Worm (Caenorhabditis elegans) whole organism, L4 larva: ENCODE results near the gene Y38F2AR.12.

Source experiments
- D1046.2 ChIP-seq: fragments of 200-800 bp; sonication (Bioruptor generic); IDR thresholded peaks from 2 replicates; pipeline ENCODE4 v1.3.6; 2022; ENCODE audit warnings: missing genetic modification characterization, missing compliant biosample characterization
- F10B5.3 ChIP-seq: sonication (generic microtip); optimal IDR thresholded peaks from 2 replicates; lab custom pipeline; 2016; ENCODE audit warnings: mild to moderate bottlenecking, missing genetic modification characterization, missing compliant biosample characterization
- F49E8.2 ChIP-seq: sonication (generic microtip); optimal IDR thresholded peaks from 2 replicates; lab custom pipeline; 2016; ENCODE audit warnings: missing compliant biosample characterization, mild to moderate bottlenecking, missing genetic modification characterization, borderline replicate concordance
- T26A8.4 ChIP-seq: fragments of 200-800 bp; sonication (Bioruptor generic); IDR thresholded peaks from 2 replicates; pipeline ENCODE4 v1.3.6; 2022; ENCODE audit warnings: missing genetic modification characterization, missing compliant biosample characterization
- Y5F2A.4 ChIP-seq: fragments of 200-800 bp; sonication (Bioruptor generic); optimal IDR thresholded peaks from 2 replicates; lab custom pipeline; 2018; ENCODE audit warnings: mild to moderate bottlenecking, missing genetic modification characterization, missing compliant biosample characterization
- Y75B8A.6 ChIP-seq: fragments of 200-800 bp; sonication (Bioruptor generic); IDR thresholded peaks from 2 replicates; pipeline ENCODE4 v1.3.6; 2022; ENCODE audit warnings: missing genetic modification reagents, missing genetic modification characterization, missing compliant biosample characterization
- ZK546.5 ChIP-seq, 2 experiments: sonication (generic microtip); optimal IDR thresholded peaks; 2 replicates each; lab custom pipeline; 2017; ENCODE audit warnings: missing biosample characterization in 2 of 2, missing genetic modification characterization in 2 of 2
- arid-1 ChIP-seq: fragments of 200-800 bp; sonication (Bioruptor generic); conservative IDR thresholded peaks from 2 replicates; pipeline ENCODE4 v1.3.6; 2022; ENCODE audit warnings: missing genetic modification reagents, missing genetic modification characterization, missing compliant biosample characterization
- attf-4 ChIP-seq: sonication (generic microtip); optimal IDR thresholded peaks from 3 replicates; lab custom pipeline; 2017; ENCODE audit warnings: missing biosample characterization, missing genetic modification characterization
- ceh-20 ChIP-seq: fragments of 200-800 bp; sonication (Bioruptor generic); IDR thresholded peaks from 2 replicates; pipeline ENCODE4 v1.3.6; 2022; ENCODE audit warnings: missing genetic modification reagents, missing genetic modification characterization, missing compliant biosample characterization
- ceh-28 ChIP-seq: fragments of 150-350 bp; optimal IDR thresholded peaks from 2 replicates; lab custom pipeline; 2014; ENCODE audit warnings: missing biosample characterization, missing genetic modification reagents, missing genetic modification characterization
- ceh-62 ChIP-seq: sonication (generic microtip); optimal IDR thresholded peaks from 2 replicates; lab custom pipeline; 2017; ENCODE audit warnings: missing biosample characterization, missing genetic modification characterization
- cey-2 ChIP-seq: sonication (generic microtip); optimal IDR thresholded peaks from 3 replicates; lab custom pipeline; 2017; ENCODE audit warnings: missing genetic modification characterization, mild to moderate bottlenecking, missing compliant biosample characterization, antibody characterized with exemption, borderline replicate concordance; ENCODE audit not compliant: insufficient read depth
- daf-12 ChIP-seq: fragments of 150-350 bp; optimal IDR thresholded peaks from 2 replicates; lab custom pipeline; 2014; ENCODE audit warnings: missing biosample characterization, missing genetic modification reagents, missing genetic modification characterization
- daf-16 ChIP-seq, 3 experiments: sonication (generic microtip); optimal IDR thresholded peaks; 2 replicates each; lab custom pipeline; 2016 to 2017; ENCODE audit warnings: missing genetic modification characterization in 3 of 3, missing genetic modification reagents in 3 of 3, mild to moderate bottlenecking in 2 of 3, missing compliant biosample characterization in 2 of 3, missing biosample characterization in 1 of 3, moderate library complexity in 1 of 3
- dmd-6 ChIP-seq: fragments of 200-800 bp; sonication (Bioruptor generic); IDR thresholded peaks from 2 replicates; pipeline ENCODE4 v1.3.6; 2022; ENCODE audit warnings: missing genetic modification reagents, missing genetic modification characterization, missing compliant biosample characterization
- dmd-8 ChIP-seq: fragments of 200-800 bp; sonication (Bioruptor generic); IDR thresholded peaks from 2 replicates; pipeline ENCODE4 v1.3.6; 2022; ENCODE audit warnings: missing genetic modification characterization, missing compliant biosample characterization
- dmd-9 ChIP-seq: fragments of 200-800 bp; sonication (Bioruptor generic); IDR thresholded peaks from 2 replicates; pipeline ENCODE4 v1.3.6; 2022; ENCODE audit warnings: missing genetic modification reagents, missing genetic modification characterization, missing compliant biosample characterization
- dpl-1 ChIP-seq: fragments of 150-350 bp; optimal IDR thresholded peaks from 2 replicates; lab custom pipeline; 2014; ENCODE audit warnings: missing biosample characterization, missing genetic modification reagents, missing genetic modification characterization
- dve-1 ChIP-seq: sonication (generic microtip); optimal IDR thresholded peaks from 2 replicates; lab custom pipeline; 2017; ENCODE audit warnings: antibody characterized with exemption, mild to moderate bottlenecking, missing genetic modification characterization, missing compliant biosample characterization; ENCODE audit not compliant: insufficient read depth
- egl-27 ChIP-seq: sonication (generic microtip); optimal IDR thresholded peaks from 3 replicates; lab custom pipeline; 2017; ENCODE audit warnings: missing biosample characterization, missing genetic modification reagents, missing genetic modification characterization
- fkh-10 ChIP-seq: fragments of 150-350 bp; optimal IDR thresholded peaks from 2 replicates; lab custom pipeline; 2014; ENCODE audit warnings: missing biosample characterization, missing genetic modification reagents, missing genetic modification characterization
- gei-8 ChIP-seq: fragments of 200-800 bp; sonication (Bioruptor generic); optimal IDR thresholded peaks from 2 replicates; lab custom pipeline; 2018; ENCODE audit warnings: mild to moderate bottlenecking, missing genetic modification characterization, missing compliant biosample characterization
- hif-1 ChIP-seq, 2 experiments: sonication (generic microtip); optimal IDR thresholded peaks; 2 replicates each; lab custom pipeline; 2016 to 2017; ENCODE audit warnings: missing compliant biosample characterization in 2 of 2, missing genetic modification characterization in 2 of 2, missing genetic modification reagents in 2 of 2, missing genotype in 2 of 2, mild to moderate bottlenecking in 1 of 2
- hlh-30 ChIP-seq: sonication (generic microtip); optimal IDR thresholded peaks from 2 replicates; lab custom pipeline; 2017; ENCODE audit warnings: antibody characterized with exemption, mild to moderate bottlenecking, missing genetic modification characterization, missing compliant biosample characterization; ENCODE audit not compliant: insufficient read depth
- hmg-1.1 ChIP-seq: fragments of 200-800 bp; sonication (Bioruptor generic); IDR thresholded peaks from 2 replicates; pipeline ENCODE4 v1.3.6; 2022; ENCODE audit warnings: missing genetic modification reagents, missing genetic modification characterization, missing compliant biosample characterization
- lim-7 ChIP-seq: fragments of 200-800 bp; sonication (Bioruptor generic); IDR thresholded peaks from 2 replicates; pipeline ENCODE4 v1.3.6; 2022; ENCODE audit warnings: missing genetic modification characterization, missing compliant biosample characterization
- lin-13 ChIP-seq: fragments of 150-350 bp; optimal IDR thresholded peaks from 2 replicates; lab custom pipeline; 2014; ENCODE audit warnings: missing biosample characterization, missing genetic modification reagents, missing genetic modification characterization
- lin-38 ChIP-seq: fragments of 200-800 bp; sonication (Bioruptor generic); IDR thresholded peaks from 2 replicates; pipeline ENCODE4 v1.3.6; 2022; ENCODE audit warnings: missing genetic modification reagents, missing genetic modification characterization, missing compliant biosample characterization
- lir-3 ChIP-seq: sonication (generic microtip); optimal IDR thresholded peaks from 2 replicates; lab custom pipeline; 2016; ENCODE audit warnings: mild to moderate bottlenecking, missing genetic modification characterization, missing compliant biosample characterization
- mep-1 ChIP-seq: fragments of 150-350 bp; sonication (generic microtip); optimal IDR thresholded peaks from 3 replicates; lab custom pipeline; 2014; ENCODE audit warnings: missing biosample characterization, missing genetic modification characterization
- mes-2 ChIP-seq: sonication (generic microtip); optimal IDR thresholded peaks from 2 replicates; lab custom pipeline; 2016; ENCODE audit warnings: missing genotype, mild to moderate bottlenecking, missing genetic modification characterization, missing compliant biosample characterization; ENCODE audit not compliant: poor library complexity, severe bottlenecking
- nhr-102 ChIP-seq: sonication (generic microtip); optimal IDR thresholded peaks from 2 replicates; lab custom pipeline; 2016; ENCODE audit warnings: mild to moderate bottlenecking, missing genetic modification characterization, moderate library complexity, missing compliant biosample characterization
- nhr-111 ChIP-seq: fragments of 200-800 bp; sonication (Bioruptor generic); optimal IDR thresholded peaks from 2 replicates; lab custom pipeline; 2018; ENCODE audit warnings: mild to moderate bottlenecking, missing genetic modification characterization, missing compliant biosample characterization
- nhr-237 ChIP-seq: sonication (generic microtip); optimal IDR thresholded peaks from 2 replicates; lab custom pipeline; 2017; ENCODE audit warnings: missing biosample characterization, missing genetic modification characterization
- nhr-25 ChIP-seq: sonication (generic microtip); optimal IDR thresholded peaks from 2 replicates; lab custom pipeline; 2017; ENCODE audit warnings: missing genetic modification characterization, mild to moderate bottlenecking, missing compliant biosample characterization, antibody characterized with exemption, moderate library complexity, borderline replicate concordance; ENCODE audit not compliant: insufficient read depth
- nhr-28 ChIP-seq: fragments of 150-350 bp; optimal IDR thresholded peaks from 2 replicates; lab custom pipeline; 2014; ENCODE audit warnings: missing biosample characterization, missing genetic modification characterization
- nhr-48 ChIP-seq: sonication (generic microtip); optimal IDR thresholded peaks from 2 replicates; lab custom pipeline; 2016; ENCODE audit warnings: mild to moderate bottlenecking, missing genetic modification characterization, missing compliant biosample characterization
- nhr-6 ChIP-seq: fragments of 150-350 bp; optimal IDR thresholded peaks from 2 replicates; lab custom pipeline; 2014; ENCODE audit warnings: missing biosample characterization, missing genetic modification characterization
- nhr-76 ChIP-seq: fragments of 150-350 bp; optimal IDR thresholded peaks from 2 replicates; lab custom pipeline; 2014; ENCODE audit warnings: missing biosample characterization, missing genetic modification characterization
- php-3 ChIP-seq: fragments of 200-800 bp; sonication (Bioruptor generic); IDR thresholded peaks from 2 replicates; pipeline ENCODE4 v1.3.6; 2022; ENCODE audit warnings: missing genetic modification reagents, missing genetic modification characterization, missing compliant biosample characterization
- saeg-2 ChIP-seq: fragments of 200-800 bp; sonication (Bioruptor generic); IDR thresholded peaks from 2 replicates; pipeline ENCODE4 v1.3.6; 2022; ENCODE audit warnings: missing genetic modification reagents, missing genetic modification characterization, missing compliant biosample characterization
- skn-1 ChIP-seq: fragments of 150-350 bp; optimal IDR thresholded peaks from 2 replicates; lab custom pipeline; 2014; ENCODE audit warnings: missing biosample characterization, missing genetic modification characterization
- spr-3 ChIP-seq: fragments of 200-800 bp; sonication (Bioruptor generic); optimal IDR thresholded peaks from 2 replicates; lab custom pipeline; 2018; ENCODE audit warnings: mild to moderate bottlenecking, missing genetic modification characterization, missing compliant biosample characterization
- tra-1 ChIP-seq: fragments of 200-800 bp; sonication (Bioruptor generic); IDR thresholded peaks from 2 replicates; pipeline ENCODE4 v1.3.6; 2022; ENCODE audit warnings: missing genetic modification reagents, missing genetic modification characterization, missing compliant biosample characterization
- unc-39 ChIP-seq: sonication (generic microtip); optimal IDR thresholded peaks from 2 replicates; lab custom pipeline; 2017; ENCODE audit warnings: missing biosample characterization, missing genetic modification characterization
- vab-7 ChIP-seq: fragments of 200-800 bp; sonication (Bioruptor generic); IDR thresholded peaks from 2 replicates; pipeline ENCODE4 v1.3.6; 2022; ENCODE audit warnings: missing genetic modification reagents, missing genetic modification characterization, missing compliant biosample characterization
- zfp-2 ChIP-seq: sonication (generic microtip); optimal IDR thresholded peaks from 2 replicates; lab custom pipeline; 2016; ENCODE audit warnings: mild to moderate bottlenecking, missing genetic modification characterization, missing compliant biosample characterization
- zfp-3 ChIP-seq: fragments of 200-800 bp; sonication (Bioruptor generic); conservative IDR thresholded peaks from 2 replicates; pipeline ENCODE4 v1.3.6; 2022; ENCODE audit warnings: missing genetic modification reagents, missing genetic modification characterization, missing compliant biosample characterization

Y38F2AR.12 gene

DNA sequence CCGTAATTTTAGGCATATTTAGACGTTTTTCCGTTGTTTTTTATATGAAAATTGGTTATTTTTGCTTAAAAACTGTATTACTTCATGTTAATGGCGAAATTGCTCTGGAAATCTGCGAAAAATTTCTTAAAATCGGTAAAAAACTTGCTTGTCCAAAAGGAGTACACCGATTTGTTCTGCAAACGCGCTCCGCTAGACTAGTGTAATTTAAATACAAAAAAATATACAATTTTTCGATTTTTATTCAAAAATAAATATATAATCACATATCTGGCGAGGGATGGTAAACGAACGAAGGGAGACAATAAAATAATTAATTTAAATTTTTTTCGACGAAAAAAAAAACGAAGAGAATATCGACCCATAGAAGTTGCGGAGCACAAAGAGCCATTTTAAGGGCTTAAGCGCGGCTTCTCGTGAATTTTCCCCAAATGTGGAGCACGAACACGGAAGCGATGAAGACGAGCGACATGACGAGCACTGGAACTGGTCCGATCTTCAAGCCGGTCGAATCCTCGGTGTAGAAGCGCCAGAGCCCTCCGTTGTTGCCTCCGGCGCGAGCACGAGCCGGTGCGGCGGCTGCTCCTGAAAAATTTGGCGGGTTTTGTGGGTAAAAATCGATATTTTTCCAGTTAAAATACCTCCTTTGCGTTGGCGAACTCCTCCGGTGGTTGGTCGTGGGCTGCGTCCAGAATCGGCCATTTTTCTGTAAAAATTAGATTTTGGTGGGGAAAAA, 24.1 kb downstream of the Y38F2AR.12 start, which contains the start of gene sec-61.B (continued):
- TF ChIP-seq T26A8.4 (GFP tag; lab: Robert Waterston, UW): 0 out of 2 replicates have a peak, but pooled peaks have one; percentile 49
- no peak for TF ChIP-seq ceh-28 (tag; lab: Kevin White, UChicago)
- TF ChIP-seq saeg-2 (GFP tag; lab: Robert Waterston, UW): no peak
- TF ChIP-seq zfp-3 (GFP tag; lab: Robert Waterston, UW): no peak
- TF ChIP-seq skn-1 (tag; lab: Kevin White, UChicago): no peak
- no peak for TF ChIP-seq ceh-20 (GFP tag; lab: Robert Waterston, UW)
- no peak for TF ChIP-seq cey-2 (tag; lab: Kevin White, UChicago)
- TF ChIP-seq nhr-237 (tag; lab: Kevin White, UChicago): no peak
- TF ChIP-seq nhr-111: no peak
- TF ChIP-seq dmd-9 (GFP tag; lab: Robert Waterston, UW): no peak
- TF ChIP-seq nhr-102: peak; percentile 60
- no peak for TF ChIP-seq ZK546.5 (tag; optimal IDR thresholded peaks at IDR 0.05; lab: Kevin White, UChicago)
- TF ChIP-seq unc-39 (tag; lab: Kevin White, UChicago): no peak
- TF ChIP-seq hmg-1.1 (GFP tag; lab: Robert Waterston, UW): no peak
- no peak for TF ChIP-seq arid-1 (GFP tag; lab: Robert Waterston, UW)
- no peak for TF ChIP-seq fkh-10 (GFP tag; lab: Kevin White, UChicago)
- TF ChIP-seq lim-7 (GFP tag; lab: Robert Waterston, UW): no peak
- no peak for TF ChIP-seq daf-16 (GFP tag; optimal IDR thresholded peaks at IDR 0.05; lab: Kevin White, UChicago)
- peak; percentile 15 for TF ChIP-seq daf-16 (tag; optimal IDR thresholded peaks at IDR 0.05; lab: Kevin White, UChicago)
- no peak for TF ChIP-seq mes-2 (tag; lab: Kevin White, UChicago)
- TF ChIP-seq nhr-25 (tag; lab: Kevin White, UChicago): no peak
- TF ChIP-seq gei-8: no peak
- no peak for TF ChIP-seq hif-1 (tag; optimal IDR thresholded peaks at IDR 0.05; lab: Kevin White, UChicago)
- TF ChIP-seq lin-38 (GFP tag; lab: Robert Waterston, UW): peak; percentile 84
- TF ChIP-seq lin-13: no peak
- no peak for TF ChIP-seq F10B5.3 (tag; lab: Kevin White, UChicago)
- no peak for TF ChIP-seq egl-27 (tag; lab: Kevin White, UChicago)
- TF ChIP-seq nhr-76 (tag; lab: Kevin White, UChicago): no peak
- TF ChIP-seq mep-1 (tag; lab: Kevin White, UChicago): peak; percentile 68
- TF ChIP-seq Y75B8A.6 (GFP tag; lab: Robert Waterston, UW): no peak
- 0 out of 2 replicates have a peak, but pooled peaks have one; percentile 6 for TF ChIP-seq dmd-6 (GFP tag; lab: Robert Waterston, UW)
- TF ChIP-seq zfp-2: no peak
- TF ChIP-seq nhr-6 (tag; lab: Kevin White, UChicago): no peak
- TF ChIP-seq dpl-1 (GFP tag; lab: Kevin White, UChicago): no peak
- TF ChIP-seq dve-1: peak; percentile 21
- TF ChIP-seq ceh-62 (tag; lab: Kevin White, UChicago): no peak
- TF ChIP-seq nhr-48 (tag; lab: Kevin White, UChicago): no peak
- no peak for TF ChIP-seq hlh-30
- no peak for TF ChIP-seq spr-3 (GFP tag; lab: Kevin White, UChicago)
- TF ChIP-seq daf-12 (tag; lab: Kevin White, UChicago): no peak
- TF ChIP-seq php-3 (GFP tag; lab: Robert Waterston, UW): no peak
- no peak for TF ChIP-seq Y5F2A.4 (GFP tag; lab: Kevin White, UChicago)
- peak; percentile 20; the same call in 1 of the 2 replicates for TF ChIP-seq vab-7 (GFP tag; lab: Robert Waterston, UW)
- TF ChIP-seq F49E8.2: no peak
- TF ChIP-seq attf-4 (tag; lab: Kevin White, UChicago): no peak
- TF ChIP-seq dmd-8 (GFP tag; lab: Robert Waterston, UW): 0 out of 2 replicates have a peak, but pooled peaks have one; percentile 16
- no peak for TF ChIP-seq nhr-28
- no peak for TF ChIP-seq lir-3 (tag; lab: Kevin White, UChicago)
- TF ChIP-seq D1046.2: no peak
- no peak for TF ChIP-seq tra-1 (GFP tag; lab: Robert Waterston, UW)
